Fruit fly (Drosophila melanogaster) whole organism, embryonic: ENCODE measurements around the gene mthl12.
A peak's percentile ranks its signal among the peaks of the same experiment; 100 is the strongest.

Source experiments
- Abd-B ChIP-seq: fragments of 200-800 bp; sonication (Bioruptor generic); optimal IDR thresholded peaks from 2 replicates; lab custom pipeline; 2018; ENCODE audit warnings: missing biosample characterization, mild to moderate bottlenecking, missing genetic modification characterization, moderate library complexity
- Blimp-1 ChIP-seq: fragments of 200-800 bp; sonication (Bioruptor generic); optimal IDR thresholded peaks from 3 replicates; lab custom pipeline; 2018; ENCODE audit warnings: missing biosample characterization, missing genetic modification characterization, mild to moderate bottlenecking, moderate library complexity, missing genetic modification reagents
- CG10462 ChIP-seq: fragments of 200-800 bp; sonication (Bioruptor generic); optimal IDR thresholded peaks from 2 replicates; lab custom pipeline; 2016; ENCODE audit warnings: missing biosample characterization, missing genetic modification characterization
- CG10979 ChIP-seq: fragments of 200-800 bp; sonication (Bioruptor generic); optimal IDR thresholded peaks from 2 replicates; lab custom pipeline; 2018; ENCODE audit warnings: missing biosample characterization, mild to moderate bottlenecking, missing genetic modification characterization, moderate library complexity
- CG11504 ChIP-seq: fragments of 200-800 bp; sonication (Bioruptor generic); optimal IDR thresholded peaks from 3 replicates; lab custom pipeline; 2019; ENCODE audit warnings: missing biosample characterization, mild to moderate bottlenecking, missing genetic modification characterization, moderate library complexity
- CG12659 ChIP-seq: fragments of 200-800 bp; sonication (Bioruptor generic); optimal IDR thresholded peaks from 3 replicates; lab custom pipeline; 2017; ENCODE audit warnings: mild to moderate bottlenecking, missing biosample characterization, missing genetic modification reagents, missing genetic modification characterization
- CG13123 ChIP-seq: fragments of 200-800 bp; sonication (Bioruptor generic); optimal IDR thresholded peaks from 2 replicates; lab custom pipeline; 2016; ENCODE audit warnings: missing biosample characterization, missing genetic modification characterization
- CG1529 ChIP-seq: fragments of 200-800 bp; sonication (Bioruptor generic); optimal IDR thresholded peaks from 3 replicates; lab custom pipeline; 2018; ENCODE audit warnings: missing biosample characterization, missing genetic modification characterization
- CG16779 ChIP-seq: fragments of 200-800 bp; sonication (Bioruptor generic); IDR thresholded peaks from 2 replicates; pipeline ENCODE4 v1.3.6; 2022; ENCODE audit warnings: missing biosample characterization, missing genetic modification characterization
- CG17361 ChIP-seq: fragments of 200-800 bp; sonication (Bioruptor generic); IDR thresholded peaks from 3 replicates; pipeline ENCODE4 v1.3.6; 2022; ENCODE audit warnings: missing biosample characterization, missing genetic modification characterization
- CG17612 ChIP-seq: fragments of 200-800 bp; sonication (Bioruptor generic); IDR thresholded peaks from 2 replicates; pipeline ENCODE4 v1.3.6; 2022; ENCODE audit warnings: missing biosample characterization, missing genetic modification characterization
- CG3281 ChIP-seq: fragments of 200-800 bp; sonication (Bioruptor generic); optimal IDR thresholded peaks from 3 replicates; lab custom pipeline; 2017; ENCODE audit warnings: missing biosample characterization, mild to moderate bottlenecking, missing genetic modification characterization
- CG34224 ChIP-seq: fragments of 200-800 bp; sonication (Bioruptor generic); IDR thresholded peaks from 3 replicates; pipeline ENCODE4 v1.3.6; 2022; ENCODE audit warnings: missing biosample characterization, missing genetic modification characterization; ENCODE audit not compliant: partially characterized antibody
- CG34422 ChIP-seq: fragments of 200-800 bp; sonication (Bioruptor generic); IDR thresholded peaks from 3 replicates; pipeline ENCODE4 v1.3.6; 2022; ENCODE audit warnings: missing biosample characterization, missing genetic modification characterization
- CG6254 ChIP-seq: fragments of 200-800 bp; sonication (Bioruptor generic); optimal IDR thresholded peaks from 3 replicates; lab custom pipeline; 2017; ENCODE audit warnings: mild to moderate bottlenecking, missing biosample characterization, missing genetic modification reagents, missing genetic modification characterization
- CG6272 ChIP-seq: fragments of 200-800 bp; sonication (Bioruptor generic); IDR thresholded peaks from 2 replicates; pipeline ENCODE4 v1.3.6; 2022; ENCODE audit warnings: missing biosample characterization, missing genetic modification characterization
- CG7372 ChIP-seq: fragments of 200-800 bp; sonication (Bioruptor generic); IDR thresholded peaks from 2 replicates; pipeline ENCODE4 v1.3.6; 2022; ENCODE audit warnings: missing biosample characterization, missing genetic modification characterization
- Camta ChIP-seq: fragments of 200-800 bp; sonication (Bioruptor generic); optimal IDR thresholded peaks from 2 replicates; lab custom pipeline; 2016; ENCODE audit warnings: missing biosample characterization, missing genetic modification characterization
- Dek ChIP-seq: fragments of 200-800 bp; sonication (Bioruptor generic); optimal IDR thresholded peaks from 3 replicates; lab custom pipeline; 2019; ENCODE audit warnings: missing biosample characterization, mild to moderate bottlenecking, missing genetic modification characterization, moderate library complexity
- Doc3 ChIP-seq: fragments of 200-800 bp; sonication (Bioruptor generic); IDR thresholded peaks from 3 replicates; pipeline ENCODE4 v1.3.6; 2022; ENCODE audit warnings: missing biosample characterization, missing genetic modification characterization; ENCODE audit not compliant: partially characterized antibody
- E2f2 ChIP-seq: fragments of 200-800 bp; sonication (Bioruptor generic); IDR thresholded peaks from 2 replicates; pipeline ENCODE4 v1.3.6; 2022; ENCODE audit warnings: missing biosample characterization, missing genetic modification characterization
- HLH54F ChIP-seq: fragments of 200-800 bp; sonication (Bioruptor generic); optimal IDR thresholded peaks from 3 replicates; lab custom pipeline; 2016; ENCODE audit warnings: missing biosample characterization, missing genetic modification characterization
- Hmx ChIP-seq: fragments of 200-800 bp; sonication (Bioruptor generic); optimal IDR thresholded peaks from 2 replicates; lab custom pipeline; 2016; ENCODE audit warnings: missing biosample characterization, missing genetic modification characterization
- Hsf ChIP-seq: fragments of 200-800 bp; sonication (Bioruptor generic); optimal IDR thresholded peaks from 3 replicates; lab custom pipeline; 2016; ENCODE audit warnings: missing biosample characterization, missing genetic modification characterization
- Jarid2 ChIP-seq: fragments of 200-800 bp; sonication (Bioruptor generic); optimal IDR thresholded peaks from 3 replicates; lab custom pipeline; 2017; ENCODE audit warnings: mild to moderate bottlenecking, missing biosample characterization, missing genetic modification reagents, missing genetic modification characterization
- MBD-R2 ChIP-seq: fragments of 200-800 bp; sonication (Bioruptor generic); IDR thresholded peaks from 2 replicates; pipeline ENCODE4 v1.3.6; 2022; ENCODE audit warnings: missing biosample characterization, missing genetic modification characterization
- Max ChIP-seq: fragments of 200-800 bp; sonication (Bioruptor generic); optimal IDR thresholded peaks from 2 replicates; lab custom pipeline; 2016; ENCODE audit warnings: missing biosample characterization, mild to moderate bottlenecking, missing genetic modification characterization
- NFAT ChIP-seq: fragments of 200-800 bp; sonication (Bioruptor generic); IDR thresholded peaks from 2 replicates; pipeline ENCODE4 v1.3.6; 2022; ENCODE audit warnings: missing biosample characterization, missing genetic modification characterization
- Ptx1 ChIP-seq: fragments of 200-800 bp; sonication (Bioruptor generic); IDR thresholded peaks from 2 replicates; pipeline ENCODE4 v1.3.6; 2022; ENCODE audit warnings: missing biosample characterization, missing genetic modification characterization
- Ravus ChIP-seq: fragments of 200-800 bp; sonication (Bioruptor generic); IDR thresholded peaks from 2 replicates; pipeline ENCODE4 v1.3.6; 2022; ENCODE audit warnings: missing biosample characterization, missing genetic modification characterization
- az2 ChIP-seq: fragments of 200-800 bp; sonication (Bioruptor generic); optimal IDR thresholded peaks from 3 replicates; lab custom pipeline; 2016; ENCODE audit warnings: missing biosample characterization, missing genetic modification characterization
- dmrt11E ChIP-seq: fragments of 200-800 bp; sonication (Bioruptor generic); optimal IDR thresholded peaks from 3 replicates; lab custom pipeline; 2018; ENCODE audit warnings: missing biosample characterization, mild to moderate bottlenecking, missing genetic modification characterization, moderate library complexity
- emc ChIP-seq: fragments of 200-800 bp; sonication (Bioruptor generic); optimal IDR thresholded peaks from 2 replicates; lab custom pipeline; 2016; ENCODE audit warnings: missing biosample characterization, missing genetic modification characterization
- fd96Cb ChIP-seq: fragments of 200-800 bp; sonication (Bioruptor generic); optimal IDR thresholded peaks from 2 replicates; lab custom pipeline; 2018; ENCODE audit warnings: missing biosample characterization, mild to moderate bottlenecking, missing genetic modification characterization, moderate library complexity
- fru ChIP-seq: fragments of >200 bp; optimal IDR thresholded peaks from 2 replicates; lab custom pipeline; 2017
- gcm ChIP-seq: fragments of 200-800 bp; sonication (Bioruptor generic); optimal IDR thresholded peaks from 2 replicates; lab custom pipeline; 2019; ENCODE audit warnings: missing biosample characterization, mild to moderate bottlenecking, missing genetic modification characterization, moderate library complexity
- grn ChIP-seq: fragments of 200-800 bp; sonication (Bioruptor generic); optimal IDR thresholded peaks from 3 replicates; lab custom pipeline; 2017; ENCODE audit warnings: missing biosample characterization, missing genetic modification characterization
- klu ChIP-seq: fragments of 200-800 bp; sonication (Bioruptor generic); IDR thresholded peaks from 2 replicates; pipeline ENCODE4 v1.3.6; 2022; ENCODE audit warnings: missing biosample characterization, missing genetic modification characterization
- lilli ChIP-seq: fragments of 200-800 bp; sonication (Bioruptor generic); optimal IDR thresholded peaks from 3 replicates; lab custom pipeline; 2016; ENCODE audit warnings: missing biosample characterization, missing genetic modification characterization
- nau ChIP-seq: fragments of 200-800 bp; sonication (Bioruptor generic); optimal IDR thresholded peaks from 3 replicates; lab custom pipeline; 2017; ENCODE audit warnings: missing biosample characterization, mild to moderate bottlenecking, missing genetic modification characterization, missing genetic modification reagents
- nom ChIP-seq: fragments of 200-800 bp; sonication (Bioruptor generic); optimal IDR thresholded peaks from 2 replicates; lab custom pipeline; 2017; ENCODE audit warnings: missing biosample characterization, missing genetic modification characterization, mild to moderate bottlenecking, moderate library complexity, missing genetic modification reagents
- odd ChIP-seq: fragments of 200-800 bp; sonication (Bioruptor generic); optimal IDR thresholded peaks from 2 replicates; lab custom pipeline; 2017; ENCODE audit warnings: missing biosample characterization, mild to moderate bottlenecking, missing genetic modification characterization
- org-1 ChIP-seq: fragments of 200-800 bp; sonication (Bioruptor generic); optimal IDR thresholded peaks from 2 replicates; lab custom pipeline; 2017; ENCODE audit warnings: missing biosample characterization, missing genetic modification characterization
- rib ChIP-seq: fragments of 200-800 bp; sonication (Bioruptor generic); IDR thresholded peaks from 2 replicates; pipeline ENCODE4 v1.3.6; 2022; ENCODE audit warnings: missing biosample characterization, missing genetic modification characterization
- row ChIP-seq: fragments of 200-800 bp; sonication (Bioruptor generic); IDR thresholded peaks from 3 replicates; pipeline ENCODE4 v1.3.6; 2022; ENCODE audit warnings: missing biosample characterization, missing genetic modification characterization
- sens-2 ChIP-seq: fragments of 200-800 bp; sonication (Bioruptor generic); IDR thresholded peaks from 2 replicates; pipeline ENCODE4 v1.3.6; 2022; ENCODE audit warnings: missing biosample characterization, missing genetic modification characterization
- shn ChIP-seq: fragments of 200-800 bp; sonication (Bioruptor generic); optimal IDR thresholded peaks from 3 replicates; lab custom pipeline; 2016; ENCODE audit warnings: missing biosample characterization, missing genetic modification characterization
- slbo ChIP-seq: fragments of 200-800 bp; sonication (Bioruptor generic); IDR thresholded peaks from 2 replicates; pipeline ENCODE4 v1.3.6; 2022; ENCODE audit warnings: missing biosample characterization, missing genetic modification characterization
- usp ChIP-seq: fragments of >200 bp; optimal IDR thresholded peaks from 2 replicates; lab custom pipeline; 2017; ENCODE audit warnings: missing biosample characterization, missing genetic modification characterization
- zf30C ChIP-seq: fragments of 200-800 bp; sonication (Bioruptor generic); optimal IDR thresholded peaks from 3 replicates; lab custom pipeline; 2018; ENCODE audit warnings: missing biosample characterization, mild to moderate bottlenecking, missing genetic modification characterization

The mthl12 gene

dm6 chr3R:13381744-13382435 lies 28.4 kb downstream of the mthl12 start, which contains the start of the genes mRpS21 and Droj2 (continued):
- peak; percentile 38 for TF ChIP-seq CG10979 (tag; lab: Kevin White, UChicago)
- TF ChIP-seq usp (GFP tag; lab: Kevin White, UChicago): no peak
- 0 out of 2 replicates have a peak, but pooled peaks have one; percentile 29 for TF ChIP-seq CG7372
- peak; percentile 77 for TF ChIP-seq CG17361
- TF ChIP-seq Ravus (GFP tag; lab: Robert Waterston, UW): no peak
- TF ChIP-seq org-1: no peak
- no peak for TF ChIP-seq Doc3 (GFP tag; lab: Robert Waterston, UW)
- peak; percentile 74 for TF ChIP-seq CG11504 (tag; lab: Kevin White, UChicago)
- TF ChIP-seq Max (GFP tag; lab: Kevin White, UChicago): peak; percentile 25
- peak; percentile 76 for TF ChIP-seq slbo
- no peak for TF ChIP-seq CG16779 (GFP tag; lab: Robert Waterston, UW)
- TF ChIP-seq CG1529 (GFP tag; lab: Kevin White, UChicago): no peak
- peak; percentile 88 for TF ChIP-seq MBD-R2 (GFP tag; lab: Robert Waterston, UW)
- peak; percentile 23 for TF ChIP-seq az2
- peak; percentile 35 for TF ChIP-seq fd96Cb (tag; lab: Kevin White, UChicago)
- TF ChIP-seq CG17612: no peak
- peak; percentile 31; the same call in 1 of the 2 replicates for TF ChIP-seq rib (GFP tag; lab: Robert Waterston, UW)
- peak; percentile 57 for TF ChIP-seq nom (GFP tag; lab: Kevin White, UChicago)
- TF ChIP-seq Ptx1 (GFP tag; lab: Robert Waterston, UW): peak; percentile 37; the same call in 1 of the 2 replicates
- peak; percentile 29 for TF ChIP-seq Jarid2 (GFP tag; lab: Kevin White, UChicago)
- peak; percentile 52 for TF ChIP-seq Abd-B (GFP tag; lab: Kevin White, UChicago)
- peak; percentile 42; the same call in 1 of the 2 replicates for TF ChIP-seq E2f2
- TF ChIP-seq gcm: no peak
- TF ChIP-seq HLH54F (GFP tag; lab: Kevin White, UChicago): peak; percentile 49
- peak; percentile 54 for TF ChIP-seq dmrt11E (tag; lab: Kevin White, UChicago)
- TF ChIP-seq grn: no peak
- peak; percentile 7 for TF ChIP-seq Camta (GFP tag; lab: Kevin White, UChicago)
- no peak for TF ChIP-seq sens-2 (GFP tag; lab: Robert Waterston, UW)
- peak; percentile 65; the same call in 2 of the 3 replicates for TF ChIP-seq CG34422 (GFP tag; lab: Robert Waterston, UW)
- no peak for TF ChIP-seq Blimp-1 (GFP tag; lab: Kevin White, UChicago)
- peak; percentile 34 for TF ChIP-seq Hsf (GFP tag; lab: Kevin White, UChicago)
- no peak for TF ChIP-seq fru (lab: Kevin White, UChicago)
- peak; percentile 30; the same call in 1 of the 2 replicates for TF ChIP-seq CG6272 (GFP tag; lab: Robert Waterston, UW)
- no peak for TF ChIP-seq CG13123
- TF ChIP-seq CG10462 (GFP tag; lab: Kevin White, UChicago): no peak
- peak; percentile 40 for TF ChIP-seq CG3281 (GFP tag; lab: Kevin White, UChicago)
- TF ChIP-seq Hmx (GFP tag; lab: Kevin White, UChicago): no peak
- no peak for TF ChIP-seq shn
- TF ChIP-seq Dek (tag; lab: Kevin White, UChicago): peak; percentile 65
- TF ChIP-seq emc: no peak
- peak; percentile 85 for TF ChIP-seq CG12659 (GFP tag; lab: Kevin White, UChicago)
- peak; percentile 37 for TF ChIP-seq odd (GFP tag; lab: Kevin White, UChicago)
- TF ChIP-seq nau: no peak
- TF ChIP-seq zf30C (GFP tag; lab: Kevin White, UChicago): no peak
- TF ChIP-seq klu (GFP tag; lab: Robert Waterston, UW): peak; percentile 35; the same call in 1 of the 2 replicates
- peak; percentile 88 for TF ChIP-seq row (GFP tag; lab: Robert Waterston, UW)
- peak; percentile 52 for TF ChIP-seq NFAT (GFP tag; lab: Robert Waterston, UW)
- TF ChIP-seq CG6254 (GFP tag; lab: Kevin White, UChicago): no peak
- TF ChIP-seq lilli (GFP tag; lab: Kevin White, UChicago): peak; percentile 77
- no peak for TF ChIP-seq CG34224 (GFP tag; lab: Robert Waterston, UW)
